Worm (Caenorhabditis elegans) whole organism, L1 larva: ENCODE data around the gene F18E3.11.

Source experiments
- C04F5.9 ChIP-seq: sonication (generic microtip); optimal IDR thresholded peaks from 2 replicates; lab custom pipeline; 2016; ENCODE audit warnings: missing genetic modification characterization, missing compliant biosample characterization
- F16B12.6 ChIP-seq: fragments of 150-350 bp; optimal IDR thresholded peaks from 2 replicates; lab custom pipeline; 2014; ENCODE audit warnings: missing biosample characterization, missing genetic modification characterization
- alr-1 ChIP-seq: fragments of 200-800 bp; sonication (Bioruptor generic); optimal IDR thresholded peaks from 2 replicates; lab custom pipeline; 2018; ENCODE audit warnings: borderline replicate concordance, mild to moderate bottlenecking, missing genetic modification characterization, missing compliant biosample characterization
- aly-2 ChIP-seq: fragments of 150-350 bp; optimal IDR thresholded peaks from 2 replicates; lab custom pipeline; 2014; ENCODE audit warnings: missing biosample characterization, missing genetic modification characterization
- blmp-1 ChIP-seq: fragments of 150-350 bp; optimal IDR thresholded peaks from 2 replicates; lab custom pipeline; 2014; ENCODE audit warnings: missing biosample characterization, missing genetic modification characterization
- ceh-8 ChIP-seq: fragments of 200-800 bp; sonication (Bioruptor generic); optimal IDR thresholded peaks from 2 replicates; lab custom pipeline; 2018; ENCODE audit warnings: mild to moderate bottlenecking, missing genetic modification characterization, moderate library complexity, missing compliant biosample characterization
- ceh-82 ChIP-seq, 3 experiments: fragments of 150-350 bp in 1 of 3; sonication (generic microtip) in 2 of 3; optimal IDR thresholded peaks; 2 replicates each; lab custom pipeline; 2014 to 2017; ENCODE audit warnings: missing biosample characterization in 3 of 3, missing genetic modification characterization in 3 of 3
- ceh-88 ChIP-seq: fragments of 200-800 bp; sonication (Bioruptor generic); IDR thresholded peaks from 2 replicates; pipeline ENCODE4 v1.3.6; 2022; ENCODE audit warnings: missing genetic modification characterization, missing compliant biosample characterization
- ces-1 ChIP-seq: fragments of 150-350 bp; optimal IDR thresholded peaks from 2 replicates; lab custom pipeline; 2014; ENCODE audit warnings: missing biosample characterization, missing genetic modification reagents, missing genetic modification characterization
- dpl-1 ChIP-seq, 3 experiments: fragments of 150-350 bp in 2 of 3; sonication (generic microtip) in 1 of 3; optimal IDR thresholded peaks; 2 replicates each; lab custom pipeline; 2014 to 2017; ENCODE audit warnings: missing biosample characterization in 3 of 3, missing genetic modification characterization in 3 of 3, missing genetic modification reagents in 3 of 3
- efl-1 ChIP-seq, 4 experiments: fragments of 150-350 bp; optimal IDR thresholded peaks in 3 of 4; peaks in 1 of 4; 1 replicate in 1 of 4; 2 replicates in 3 of 4; lab custom pipeline; 2014; ENCODE audit warnings: missing biosample characterization in 2 of 4, missing genetic modification characterization in 2 of 4, missing genetic modification reagents in 2 of 4
- egl-27 ChIP-seq, 2 experiments: fragments of 150-350 bp in 1 of 2; sonication (generic microtip); optimal IDR thresholded peaks; 3 replicates each; lab custom pipeline; 2017 to 2018; ENCODE audit warnings: missing biosample characterization in 2 of 2, missing genetic modification characterization in 2 of 2, missing genetic modification reagents in 2 of 2
- elt-3 ChIP-seq, 6 experiments: fragments of 150-350 bp in 1 of 6; sonication (generic microtip); optimal IDR thresholded peaks; 2 replicates each; lab custom pipeline; 2017 to 2018; ENCODE audit warnings: missing biosample characterization in 6 of 6, missing genetic modification characterization in 6 of 6, inconsistent platforms in 1 of 6
- ets-5 ChIP-seq: fragments of 200-800 bp; sonication (Bioruptor generic); IDR thresholded peaks from 2 replicates; pipeline ENCODE4 v1.3.6; 2022; ENCODE audit warnings: missing genetic modification characterization, missing compliant biosample characterization
- fkh-10 ChIP-seq: sonication (generic microtip); optimal IDR thresholded peaks from 2 replicates; lab custom pipeline; 2017; ENCODE audit warnings: missing biosample characterization, missing genetic modification reagents, missing genetic modification characterization
- fkh-4 ChIP-seq: sonication (generic microtip); optimal IDR thresholded peaks from 2 replicates; lab custom pipeline; 2016; ENCODE audit warnings: missing compliant biosample characterization, missing genetic modification characterization, borderline replicate concordance
- fkh-8 ChIP-seq: sonication (generic microtip); optimal IDR thresholded peaks from 2 replicates; lab custom pipeline; 2016; ENCODE audit warnings: mild to moderate bottlenecking, missing genetic modification characterization, missing compliant biosample characterization
- grh-1 ChIP-seq: fragments of 200-800 bp; sonication (Bioruptor generic); IDR thresholded peaks from 2 replicates; pipeline ENCODE4 v1.3.6; 2022; ENCODE audit warnings: missing genetic modification reagents, missing genetic modification characterization, missing compliant biosample characterization
- jun-1 ChIP-seq: fragments of 150-350 bp; optimal IDR thresholded peaks from 2 replicates; lab custom pipeline; 2014; ENCODE audit warnings: missing biosample characterization, missing genetic modification reagents, missing genetic modification characterization
- lin-14 ChIP-seq: fragments of 200-800 bp; sonication (Bioruptor generic); optimal IDR thresholded peaks from 2 replicates; lab custom pipeline; 2018; ENCODE audit warnings: mild to moderate bottlenecking, missing genetic modification characterization, moderate library complexity, missing compliant biosample characterization
- lin-35 ChIP-seq, 2 experiments: fragments of 150-350 bp; optimal IDR thresholded peaks; 2 replicates each; lab custom pipeline; 2014; ENCODE audit warnings: missing biosample characterization in 2 of 2, missing genetic modification characterization in 2 of 2, missing genetic modification reagents in 2 of 2
- lin-39 ChIP-seq: fragments of 150-350 bp; optimal IDR thresholded peaks from 2 replicates; lab custom pipeline; 2014; ENCODE audit warnings: missing biosample characterization, missing genetic modification reagents, missing genetic modification characterization
- mab-9 ChIP-seq: fragments of 200-800 bp; sonication (Bioruptor generic); IDR thresholded peaks from 2 replicates; pipeline ENCODE4 v1.3.6; 2022; ENCODE audit warnings: missing genetic modification reagents, missing genetic modification characterization, missing compliant biosample characterization
- mdl-1 ChIP-seq, 2 experiments: fragments of 150-350 bp; optimal IDR thresholded peaks; 2 replicates each; lab custom pipeline; 2014 to 2017; ENCODE audit warnings: missing biosample characterization in 2 of 2, missing genetic modification characterization in 2 of 2, inconsistent platforms in 1 of 2
- nhr-19 ChIP-seq: fragments of 200-800 bp; sonication (Bioruptor generic); conservative IDR thresholded peaks from 2 replicates; pipeline ENCODE4 v1.3.6; 2022; ENCODE audit warnings: missing genetic modification characterization, missing compliant biosample characterization
- nhr-20 ChIP-seq: sonication (generic microtip); optimal IDR thresholded peaks from 2 replicates; lab custom pipeline; 2016; ENCODE audit warnings: mild to moderate bottlenecking, missing genetic modification characterization, missing compliant biosample characterization
- nhr-71 ChIP-seq: sonication (generic microtip); optimal IDR thresholded peaks from 2 replicates; lab custom pipeline; 2016; ENCODE audit warnings: mild to moderate bottlenecking, missing genetic modification characterization, moderate library complexity, missing compliant biosample characterization
- nhr-77 ChIP-seq: fragments of 150-350 bp; optimal IDR thresholded peaks from 2 replicates; lab custom pipeline; 2014; ENCODE audit warnings: missing biosample characterization, missing genetic modification characterization
- nhr-85 ChIP-seq: sonication (generic microtip); peaks from one replicate; lab custom pipeline; 2016; ENCODE audit warnings: missing genetic modification characterization, inconsistent platforms, missing compliant biosample characterization
- nhr-90 ChIP-seq: sonication (generic microtip); optimal IDR thresholded peaks from 2 replicates; lab custom pipeline; 2016; ENCODE audit warnings: mild to moderate bottlenecking, missing genetic modification characterization, missing compliant biosample characterization; ENCODE audit not compliant: poor library complexity
- pqm-1 ChIP-seq: sonication (generic microtip); optimal IDR thresholded peaks from 3 replicates; lab custom pipeline; 2017; ENCODE audit warnings: missing biosample characterization, missing genetic modification characterization
- snu-23 ChIP-seq: sonication (generic microtip); optimal IDR thresholded peaks from 2 replicates; lab custom pipeline; 2016; ENCODE audit warnings: missing genetic modification characterization, missing compliant biosample characterization
- sox-4 ChIP-seq: sonication (generic microtip); optimal IDR thresholded peaks from 2 replicates; lab custom pipeline; 2016; ENCODE audit warnings: missing genetic modification characterization, missing compliant biosample characterization
- sptf-1 ChIP-seq: fragments of 150-350 bp; optimal IDR thresholded peaks from 2 replicates; lab custom pipeline; 2014; ENCODE audit warnings: missing biosample characterization, missing genetic modification characterization
- swsn-7 ChIP-seq: sonication (generic microtip); optimal IDR thresholded peaks from 2 replicates; lab custom pipeline; 2016; ENCODE audit warnings: missing genetic modification characterization, missing compliant biosample characterization
- tlp-1 ChIP-seq: fragments of 150-350 bp; optimal IDR thresholded peaks from 2 replicates; lab custom pipeline; 2014; ENCODE audit warnings: missing biosample characterization, missing genetic modification characterization
- unc-130 ChIP-seq: fragments of 150-350 bp; optimal IDR thresholded peaks from 2 replicates; lab custom pipeline; 2017; ENCODE audit warnings: missing biosample characterization, missing genetic modification characterization, inconsistent platforms
- unc-30 ChIP-seq: sonication (generic microtip); optimal IDR thresholded peaks from 2 replicates; lab custom pipeline; 2017; ENCODE audit warnings: missing biosample characterization, missing genetic modification characterization
- unc-98 ChIP-seq: fragments of 200-800 bp; sonication (Bioruptor generic); IDR thresholded peaks from 2 replicates; pipeline ENCODE4 v1.3.6; 2022; ENCODE audit warnings: missing genetic modification characterization, missing compliant biosample characterization
- zag-1 ChIP-seq: fragments of 150-350 bp; optimal IDR thresholded peaks from 2 replicates; lab custom pipeline; 2014; ENCODE audit warnings: missing biosample characterization, missing genetic modification characterization
- ztf-11 ChIP-seq, 2 experiments: sonication (generic microtip); optimal IDR thresholded peaks; 2 replicates each; lab custom pipeline; 2016 to 2017; ENCODE audit warnings: missing genetic modification characterization in 2 of 2, missing biosample characterization in 1 of 2, missing compliant biosample characterization in 1 of 2
- ztf-4 ChIP-seq: fragments of 150-350 bp; optimal IDR thresholded peaks from 2 replicates; lab custom pipeline; 2014; ENCODE audit warnings: missing biosample characterization, missing genetic modification characterization

The F18E3.11 gene

DNA sequence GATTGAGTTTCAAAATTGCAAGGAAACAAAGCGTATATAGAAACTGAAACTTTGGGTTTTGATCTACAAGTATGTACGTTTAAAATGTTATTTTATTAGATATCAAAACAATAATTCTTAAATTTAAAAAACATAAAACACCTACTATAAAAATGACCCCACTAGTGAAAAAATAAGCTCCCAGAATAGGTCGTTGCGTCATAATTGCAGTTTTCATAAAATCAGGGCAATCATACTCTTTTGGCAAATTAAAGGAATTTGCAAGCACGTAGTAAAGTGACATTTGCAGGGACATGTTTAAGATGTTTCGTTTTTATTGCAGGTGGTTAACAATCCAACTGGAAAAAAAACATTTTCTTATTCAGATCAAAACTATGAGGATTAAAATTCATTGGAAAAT lies 4.8 kb upstream of the F18E3.11 start, which contains the start of gene srt-6:
Gene srt-6 (minus strand): TSS at position 295 of the 400 bp plus-strand sequence.
- TF ChIP-seq nhr-71 (tag; lab: Kevin White, UChicago) (no peak), nhr-90 (tag; lab: Kevin White, UChicago) (no peak), fkh-10 (GFP tag; lab: Kevin White, UChicago) (no peak), F16B12.6 (no peak), lin-14 (no peak), lin-39 (tag; lab: Kevin White, UChicago) (no peak), mdl-1 (tag; optimal IDR thresholded peaks at IDR 0.05; lab: Kevin White, UChicago) (no peak), pqm-1 (tag; lab: Kevin White, UChicago) (no peak)
- TF ChIP-seq, all 84 proteins: peak for 0

DNA sequence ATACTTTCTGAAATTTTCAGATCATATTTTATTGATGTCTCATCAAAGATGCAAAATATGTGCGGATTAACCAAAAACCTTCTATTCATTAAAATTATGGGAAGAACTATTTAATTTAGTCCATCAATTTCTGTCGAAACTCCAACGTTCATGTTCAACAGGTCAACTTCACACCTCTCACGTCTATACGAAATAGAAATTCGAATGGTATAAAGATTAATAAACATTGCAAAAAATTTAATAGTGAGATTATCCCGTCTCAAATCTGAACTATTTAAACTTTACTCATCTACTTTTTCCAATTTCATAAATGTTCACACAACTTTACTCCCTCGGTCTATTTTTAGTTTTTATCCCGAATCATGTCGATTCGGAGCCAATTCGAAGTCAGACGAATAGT lies 3.7 kb upstream of the F18E3.11 start, which contains the start of gene R13D7.2:
Gene R13D7.2 (plus strand): TSS at position 301 of the 400 bp plus-strand sequence.
- TF ChIP-seq C04F5.9 (tag; lab: Kevin White, UChicago) (no peak), ztf-4 (tag; lab: Kevin White, UChicago) (no peak), unc-30 (tag; lab: Kevin White, UChicago) (no peak), tlp-1 (tag; lab: Kevin White, UChicago) (no peak), ceh-8 (no peak), zag-1 (no peak), blmp-1 (no peak)

DNA sequence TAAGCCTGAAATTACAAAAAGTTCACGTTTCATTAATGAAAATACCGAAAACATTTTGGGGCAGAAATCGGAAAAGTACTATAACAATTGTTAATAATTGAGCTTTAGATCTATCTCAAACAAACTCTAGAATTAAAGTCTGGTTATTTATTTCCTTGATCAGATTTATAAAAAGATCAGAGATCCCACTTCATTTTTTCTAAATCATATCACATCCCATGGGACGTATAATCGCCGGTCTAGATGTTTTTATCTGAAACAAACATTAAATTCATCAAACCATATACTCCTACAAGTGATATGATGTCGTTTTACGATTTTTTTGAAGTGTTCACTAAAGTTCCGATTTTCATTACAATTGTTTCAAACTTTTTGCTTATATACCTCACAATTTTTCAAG lies 1.6 kb upstream of the F18E3.11 start, which contains the start of gene str-41:
Gene str-41 (plus strand): TSS at position 301 of the 400 bp plus-strand sequence.
- TF ChIP-seq elt-3 (tag; optimal IDR thresholded peaks at IDR 0.05; lab: Kevin White, UChicago) (no peak), mdl-1 (tag; optimal IDR thresholded peaks at IDR 0.05; lab: Kevin White, UChicago) (no peak), efl-1 (optimal IDR thresholded peaks at IDR 0.05; lab: Kevin White, UChicago) (no peak), efl-1 (GFP tag; optimal IDR thresholded peaks at IDR 0.05 in 1 of 2; lab: Kevin White, UChicago) (peak in 1 of 2 experiments; percentile 13), sptf-1 (no peak), nhr-20 (tag; lab: Kevin White, UChicago) (no peak), ces-1 (GFP tag; lab: Kevin White, UChicago) (no peak), alr-1 (tag; lab: Kevin White, UChicago) (no peak)

DNA sequence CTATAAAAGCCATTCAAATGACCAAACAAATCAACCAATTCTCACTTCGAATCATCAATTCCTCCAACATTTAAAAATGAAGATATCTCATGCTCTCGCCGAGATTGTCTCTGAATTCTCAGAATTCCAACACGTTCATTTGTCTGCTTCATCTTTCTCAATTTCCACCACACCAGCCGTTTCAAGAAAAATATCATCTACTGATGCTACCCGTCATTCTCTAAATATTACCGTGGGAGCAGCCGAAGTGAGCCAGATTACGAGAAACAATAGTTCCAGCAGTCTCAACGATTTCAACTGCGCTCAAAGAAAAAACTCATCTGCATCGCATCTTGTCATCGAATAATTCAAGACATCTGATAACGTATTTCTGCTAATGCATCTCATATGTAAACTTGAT lies 1.6 kb downstream of the F18E3.11 start, which contains the start of gene F18E3.12:
Gene F18E3.12 (plus strand): TSS at position 77 of the 400 bp plus-strand sequence.
- peak in 1 of 2 experiments; percentile 12 for TF ChIP-seq lin-35 (GFP tag; optimal IDR thresholded peaks at IDR 0.05; lab: Kevin White, UChicago)
- TF ChIP-seq mab-9 (GFP tag; lab: Robert Waterston, UW) = no peak
- TF ChIP-seq, all 84 proteins: peak for 1

DNA sequence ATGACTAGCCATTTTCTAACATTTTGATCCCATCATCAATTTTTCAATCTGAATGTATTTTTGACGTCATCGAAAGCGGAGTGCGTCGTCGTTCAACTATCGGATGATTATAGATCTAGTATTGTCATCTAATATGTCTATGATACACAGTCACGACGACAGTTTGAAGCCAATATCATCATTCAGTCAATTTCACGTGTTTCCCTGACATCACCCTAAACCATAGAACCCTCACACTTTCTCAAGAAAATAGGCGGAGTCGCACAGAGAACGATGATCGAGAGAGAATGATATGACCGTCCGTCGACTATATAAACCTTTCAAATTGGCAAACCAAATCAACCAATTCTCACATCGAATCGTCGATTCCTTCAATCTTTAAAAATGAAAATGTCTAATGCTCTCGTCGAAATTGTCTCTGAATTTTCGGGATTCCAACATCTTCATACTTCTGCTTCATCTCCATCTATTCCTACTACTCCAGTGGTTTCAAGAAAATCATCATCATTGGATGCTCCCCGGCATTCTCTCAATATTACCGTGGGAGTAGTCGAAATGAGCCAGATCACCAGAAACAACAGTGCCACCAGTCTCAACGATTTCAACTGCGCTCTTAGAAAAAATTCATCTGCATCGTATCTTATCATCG lies 2.6 kb downstream of the F18E3.11 start, which contains the start of gene F18E3.13:
Gene F18E3.13 (plus strand): TSS at position 385 of the 649 bp plus-strand sequence.
- TF ChIP-seq nhr-90 (tag; lab: Kevin White, UChicago) = peak; percentile 78
- peak; percentile 32 for TF ChIP-seq unc-130 (tag; lab: Kevin White, UChicago)
- TF ChIP-seq ztf-4 (tag; lab: Kevin White, UChicago) = peak; percentile 50
- no peak for TF ChIP-seq ztf-11 (tag; optimal IDR thresholded peaks at IDR 0.05; lab: Kevin White, UChicago)
- TF ChIP-seq dpl-1 (GFP tag; optimal IDR thresholded peaks at IDR 0.05; lab: Kevin White, UChicago) = peak in 1 of 3 experiments; percentile 24
- no peak for TF ChIP-seq ets-5 (GFP tag; lab: Robert Waterston, UW)
- TF ChIP-seq elt-3 (tag; optimal IDR thresholded peaks at IDR 0.05; lab: Kevin White, UChicago) = peak in 5 of 6 experiments; percentile 43 to 97 (median 69)
- no peak for TF ChIP-seq nhr-77 (tag; lab: Kevin White, UChicago)
- no peak for TF ChIP-seq ceh-88 (GFP tag; lab: Robert Waterston, UW)
- peak; percentile 7 for TF ChIP-seq jun-1 (tag; lab: Kevin White, UChicago)
- no peak for TF ChIP-seq alr-1 (tag; lab: Kevin White, UChicago)
- peak; percentile 53; the same call in 1 of the 2 replicates for TF ChIP-seq grh-1 (GFP tag; lab: Robert Waterston, UW)
- TF ChIP-seq fkh-4 = no peak
- peak; percentile 74 for TF ChIP-seq snu-23 (GFP tag; lab: Kevin White, UChicago)
- no peak for TF ChIP-seq unc-98 (GFP tag; lab: Robert Waterston, UW)
- TF ChIP-seq egl-27 (tag; optimal IDR thresholded peaks at IDR 0.05; lab: Kevin White, UChicago) = no peak
- TF ChIP-seq swsn-7 (tag; lab: Kevin White, UChicago) = no peak
- no peak for TF ChIP-seq sox-4
- TF ChIP-seq F16B12.6 = no peak
- no peak for TF ChIP-seq fkh-8 (tag; lab: Kevin White, UChicago)
- peak; percentile 97 for TF ChIP-seq nhr-19 (GFP tag; lab: Robert Waterston, UW)
- no peak for TF ChIP-seq aly-2 (tag; lab: Kevin White, UChicago)
- no peak for TF ChIP-seq ceh-82 (tag; optimal IDR thresholded peaks at IDR 0.05; lab: Kevin White, UChicago)
- peak; percentile 98 for TF ChIP-seq nhr-85
- no peak for TF ChIP-seq ces-1 (GFP tag; lab: Kevin White, UChicago)
